Worm (Caenorhabditis elegans): ENCODE results near the gene R53.4.
A peak's percentile ranks its signal among the peaks of the same experiment; 100 is the strongest.

Gene R53.4

DNA sequence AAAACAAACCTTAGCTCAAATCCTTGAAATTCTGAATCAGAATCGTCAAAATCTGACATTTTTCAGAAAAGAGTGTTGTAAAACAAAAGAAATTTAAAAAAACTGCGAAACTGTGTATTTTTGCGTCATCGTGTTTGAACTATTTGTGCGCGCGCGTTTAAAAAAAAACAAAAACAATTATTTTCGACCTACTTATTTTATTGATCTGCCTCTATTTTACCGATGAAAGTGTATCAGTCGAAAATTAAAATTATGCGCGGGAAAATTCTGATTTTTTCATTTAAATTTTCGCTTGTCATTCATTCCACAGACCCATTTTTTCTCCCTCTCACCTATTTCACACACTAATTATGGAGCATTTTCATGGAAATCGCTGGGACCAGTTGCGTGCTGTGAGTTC, 29.0 kb downstream of the R53.4 start, which contains the start of the genes C05C10.7 and C05C10.5:
TSS of gene C05C10.7 (minus strand) at position 95 of the 400 bp plus-strand sequence.
TSS of gene C05C10.5 (plus strand) at position 164 of the 400 bp plus-strand sequence.
- TF ChIP-seq sptf-1 (tag; optimal IDR thresholded peaks at IDR 0.05) = no peak
- TF ChIP-seq bed-3 (GFP tag; optimal IDR thresholded peaks at IDR 0.05) = no peak
- TF ChIP-seq flh-1 (GFP tag; optimal IDR thresholded peaks at IDR 0.05) = no peak

DNA sequence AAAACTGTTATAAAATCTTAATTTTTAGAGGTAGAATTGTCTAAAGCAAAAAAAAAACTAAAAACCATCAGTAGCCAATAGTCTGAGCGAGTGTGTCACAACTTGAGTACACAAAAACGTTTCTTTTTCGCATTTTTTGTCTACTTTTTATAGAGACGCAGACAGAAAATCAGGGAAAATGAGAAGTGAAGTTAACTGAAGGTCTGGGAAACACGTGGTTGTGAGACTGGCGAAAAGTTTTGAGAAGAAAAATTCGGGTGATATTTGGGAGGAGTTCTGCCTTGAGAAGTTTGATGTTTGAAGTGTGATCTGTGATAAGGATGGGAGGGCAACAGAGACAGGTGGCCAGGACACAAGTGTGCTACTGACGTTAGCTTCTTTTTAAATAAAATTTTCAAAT, 30.2 kb downstream of the R53.4 start:
- TF ChIP-seq flh-1 (GFP tag; optimal IDR thresholded peaks at IDR 0.05) (no peak), hlh-1 (tag; optimal IDR thresholded peaks at IDR 0.05) (peak; percentile 38)

DNA sequence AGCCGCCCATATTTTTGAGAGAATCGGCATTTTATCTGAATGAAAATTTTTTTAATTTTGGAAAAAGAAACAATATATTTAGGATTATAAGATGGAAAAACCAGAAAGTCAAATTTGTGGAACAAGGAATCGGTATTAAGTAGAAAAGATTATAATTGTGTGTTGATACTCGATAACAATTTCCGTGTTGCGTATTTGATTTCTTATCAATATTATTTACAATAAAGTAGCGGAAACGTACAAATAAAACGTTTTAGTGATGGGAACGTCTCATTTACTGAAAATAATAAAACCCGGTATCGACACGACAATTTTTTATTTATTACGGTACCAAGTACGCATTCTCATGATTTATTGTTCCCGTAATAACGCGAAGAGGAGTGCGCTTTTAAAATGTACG, 31.0 kb downstream of the R53.4 start, which contains the start of gene C05C10.3:
TSS of gene C05C10.3 (minus strand) at position 35 of the 400 bp plus-strand sequence.
- TF ChIP-seq tbx-8 (GFP tag; optimal IDR thresholded peaks at IDR 0.05) = no peak
- no peak for TF ChIP-seq ces-1 (GFP tag; optimal IDR thresholded peaks at IDR 0.05)

DNA sequence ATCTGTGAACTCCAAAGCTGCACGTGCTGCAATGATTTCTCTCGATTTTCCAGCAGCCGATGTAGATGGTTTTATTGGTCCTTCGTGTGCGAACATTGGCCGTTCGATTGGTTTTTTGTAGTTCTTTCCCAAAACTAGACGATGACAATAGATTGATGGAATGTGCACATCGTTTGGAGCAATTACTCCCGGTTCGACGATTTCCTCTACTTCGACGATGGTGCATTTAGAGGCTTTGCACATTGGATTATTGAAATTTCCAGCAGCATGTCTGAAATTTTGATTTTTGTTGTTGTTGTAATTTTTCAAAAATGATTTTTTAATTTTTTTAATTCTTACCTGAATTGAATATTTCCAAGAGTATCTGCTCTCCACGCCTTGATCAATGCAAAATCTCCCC, 32.2 kb downstream of the R53.4 start:
- TF ChIP-seq pha-4 (tag; optimal IDR thresholded peaks at IDR 0.05) = no peak
- no peak for TF ChIP-seq mab-5 (tag; optimal IDR thresholded peaks at IDR 0.05)
- TF ChIP-seq nhr-237 (tag; optimal IDR thresholded peaks at IDR 0.05) = no peak
- TF ChIP-seq nhr-2 (tag; optimal IDR thresholded peaks at IDR 0.05) = no peak
- no peak for TF ChIP-seq lsy-2 (tag; optimal IDR thresholded peaks at IDR 0.05)
- no peak for TF ChIP-seq ceh-83 (GFP tag; optimal IDR thresholded peaks at IDR 0.05)
- TF ChIP-seq ceh-39 (tag; optimal IDR thresholded peaks at IDR 0.05) = no peak
- no peak for TF ChIP-seq mep-1 (tag; optimal IDR thresholded peaks at IDR 0.05)
- TF ChIP-seq ceh-43 (GFP tag; optimal IDR thresholded peaks at IDR 0.05) = no peak
- TF ChIP-seq mls-2 (tag; optimal IDR thresholded peaks at IDR 0.05) = no peak
- TF ChIP-seq zip-8 (tag; optimal IDR thresholded peaks at IDR 0.05) = no peak
- TF ChIP-seq ham-2 (GFP tag; optimal IDR thresholded peaks at IDR 0.05) = no peak
- TF ChIP-seq nhr-76 (tag; optimal IDR thresholded peaks at IDR 0.05) = no peak
- no peak for TF ChIP-seq nhr-28 (tag; optimal IDR thresholded peaks at IDR 0.05)

DNA sequence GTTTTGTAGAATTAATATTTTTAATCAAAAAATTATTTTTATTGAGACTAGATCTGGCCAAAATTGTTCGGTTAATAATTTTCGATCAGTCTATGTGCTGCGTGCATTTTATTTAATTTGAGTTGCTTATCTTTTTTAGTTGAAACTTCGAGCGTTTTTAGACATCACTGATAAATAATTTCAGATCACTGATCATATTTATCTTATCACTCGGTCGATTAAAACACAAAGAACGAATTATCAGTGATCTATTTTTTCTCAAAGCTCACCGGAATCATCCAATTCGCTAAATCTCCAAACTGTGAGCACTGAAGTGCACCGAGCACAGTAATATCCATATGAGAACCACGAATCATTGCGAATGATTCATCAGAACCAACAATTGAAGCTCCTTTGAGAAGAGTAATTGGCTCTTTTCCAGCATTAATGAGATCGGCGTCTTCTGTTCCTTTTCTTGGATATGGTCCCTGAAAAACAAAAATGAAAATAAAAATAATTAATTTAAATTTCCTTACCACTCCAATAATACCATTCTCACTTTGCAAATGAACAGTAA, 32.7 kb downstream of the R53.4 start:
- TF ChIP-seq unc-120 (tag; optimal IDR thresholded peaks at IDR 0.05; ENCODE audit: poor library complexity, severe bottlenecking) (no peak), unc-62 (GFP tag; optimal IDR thresholded peaks at IDR 0.05) (no peak), nhr-2 (tag; optimal IDR thresholded peaks at IDR 0.05) (no peak), nhr-12 (tag; optimal IDR thresholded peaks at IDR 0.05) (no peak), ztf-11 (tag; optimal IDR thresholded peaks at IDR 0.05) (no peak), M03D4.4 (tag; optimal IDR thresholded peaks at IDR 0.05) (no peak), zip-8 (tag; optimal IDR thresholded peaks at IDR 0.05) (no peak), cnd-1 (tag; optimal IDR thresholded peaks at IDR 0.05) (no peak)

DNA sequence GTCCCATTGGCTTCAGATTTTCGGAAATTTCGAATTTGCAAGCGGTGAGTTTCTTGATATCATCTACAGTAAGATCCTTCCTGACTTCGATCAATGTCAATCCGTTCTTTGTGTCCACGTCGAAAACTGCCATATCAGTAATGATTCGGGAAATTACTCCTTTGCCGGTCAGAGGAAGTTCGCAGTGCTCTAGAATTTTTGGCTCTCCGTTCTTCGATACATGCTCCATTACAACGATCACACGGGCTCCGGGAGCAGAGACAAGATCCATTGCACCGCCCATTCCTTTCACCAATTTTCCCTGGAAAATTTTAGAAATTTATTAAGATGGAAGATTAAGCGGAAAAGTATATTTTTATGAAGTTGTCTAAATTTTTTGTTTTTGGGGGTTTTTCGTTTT, 33.3 kb downstream of the R53.4 start:
- TF ChIP-seq ceh-43 (GFP tag; optimal IDR thresholded peaks at IDR 0.05) = no peak
- TF ChIP-seq elt-1 (tag; optimal IDR thresholded peaks at IDR 0.05; ENCODE audit: borderline replicate concordance, insufficient read depth) = no peak
- TF ChIP-seq hlh-1 (tag; optimal IDR thresholded peaks at IDR 0.05) = no peak
- TF ChIP-seq ceh-83 (GFP tag; optimal IDR thresholded peaks at IDR 0.05) = no peak
- TF ChIP-seq zip-8 (tag; optimal IDR thresholded peaks at IDR 0.05) = no peak
- no peak for TF ChIP-seq lsy-2 (tag; optimal IDR thresholded peaks at IDR 0.05)
- no peak for TF ChIP-seq tbx-8 (GFP tag; optimal IDR thresholded peaks at IDR 0.05)
- TF ChIP-seq M03D4.4 (tag; optimal IDR thresholded peaks at IDR 0.05) = no peak
- no peak for TF ChIP-seq unc-62 (GFP tag; optimal IDR thresholded peaks at IDR 0.05)
- TF ChIP-seq unc-120 (tag; optimal IDR thresholded peaks at IDR 0.05; ENCODE audit: poor library complexity, severe bottlenecking) = no peak
- no peak for TF ChIP-seq mab-5 (tag; optimal IDR thresholded peaks at IDR 0.05)
- TF ChIP-seq nhr-28 (tag; optimal IDR thresholded peaks at IDR 0.05) = no peak
- no peak for TF ChIP-seq mep-1 (tag; optimal IDR thresholded peaks at IDR 0.05)

DNA sequence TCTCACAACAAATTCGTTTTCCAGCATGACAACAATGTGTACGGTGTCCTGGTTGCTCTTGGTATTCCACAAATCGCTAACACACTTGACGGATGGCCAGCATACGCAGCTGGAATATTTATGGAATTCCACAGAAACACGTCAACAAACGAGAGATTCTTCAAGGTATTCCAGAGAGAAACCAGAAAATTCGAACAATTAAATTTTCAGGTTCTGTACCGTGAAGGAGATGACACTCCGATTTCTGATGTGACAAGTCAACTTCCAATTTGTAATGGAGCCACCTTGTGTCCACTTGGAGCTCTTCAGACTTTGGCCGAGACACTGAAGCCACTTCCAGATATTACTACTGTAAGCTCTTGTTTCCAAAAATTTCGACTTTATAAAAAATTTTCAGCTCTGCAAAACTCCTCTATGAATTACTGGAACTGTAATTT, 33.9 kb downstream of the R53.4 start:
- TF ChIP-seq drap-1 (GFP tag; optimal IDR thresholded peaks at IDR 0.05) (no peak), unc-62 (GFP tag; optimal IDR thresholded peaks at IDR 0.05) (no peak), elt-1 (tag; optimal IDR thresholded peaks at IDR 0.05; ENCODE audit: borderline replicate concordance, insufficient read depth) (no peak)

All from whole organism, mixed stage, embryonic.